Worm (Caenorhabditis elegans): ENCODE measurements around the gene rgl-1.

Gene rgl-1

DNA sequence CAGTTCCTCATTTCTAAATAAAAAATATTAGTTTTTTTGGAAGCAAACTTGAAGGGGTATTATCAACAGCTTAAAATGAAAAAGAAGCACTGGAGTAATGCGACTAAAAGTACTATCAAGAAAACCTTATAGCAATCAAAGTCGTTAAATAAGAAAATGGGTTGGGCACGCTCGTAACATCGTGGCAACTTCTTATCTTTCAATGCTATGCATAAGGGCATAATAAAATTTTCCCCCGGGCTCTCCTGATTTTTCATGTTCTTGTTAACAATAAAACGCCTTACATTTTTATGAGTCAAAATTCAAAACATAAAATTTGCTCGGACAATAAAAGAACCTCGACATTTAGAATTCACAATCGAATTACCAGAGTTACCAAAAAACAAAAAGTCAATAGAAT lies 23.4 kb upstream of the rgl-1 start, which contains the start of gene irg-7:
Gene irg-7 (minus strand): TSS at position 23 of the 400 bp plus-strand sequence.
- TF ChIP-seq ceh-9 (tag; optimal IDR thresholded peaks at IDR 0.05): no peak
- TF ChIP-seq elt-2 (tag; optimal IDR thresholded peaks at IDR 0.05): no peak
- TF ChIP-seq K02D7.2 (tag; optimal IDR thresholded peaks at IDR 0.05): no peak
- no peak for TF ChIP-seq unc-42 (tag; optimal IDR thresholded peaks at IDR 0.05)

DNA sequence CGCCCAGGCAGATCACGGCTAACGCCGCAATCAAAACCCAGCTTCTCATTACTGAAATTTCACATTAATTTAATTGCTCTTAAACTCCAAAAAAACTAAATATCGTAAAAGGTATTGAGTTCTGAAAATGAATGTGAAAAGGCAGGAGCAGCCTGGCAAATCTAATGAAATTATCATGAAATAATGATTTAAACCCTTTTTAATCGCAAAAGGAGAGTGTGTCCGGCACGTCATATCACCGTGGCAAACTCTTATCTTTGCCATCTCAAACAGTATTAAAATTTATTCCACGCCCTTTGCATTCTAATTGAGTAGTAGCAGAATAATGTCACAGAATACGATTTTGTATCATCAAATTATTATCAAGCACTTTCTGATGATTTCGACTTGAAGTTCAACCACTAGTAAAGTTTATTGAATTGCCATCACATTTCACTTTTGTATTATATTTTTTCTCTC lies 15.2 kb upstream of the rgl-1 start, which contains the start of gene F28B4.3:
Gene F28B4.3 (minus strand): TSS at position 51 of the 459 bp plus-strand sequence.
- TF ChIP-seq pha-2 (tag; optimal IDR thresholded peaks at IDR 0.05): no peak
- TF ChIP-seq mec-3 (tag; optimal IDR thresholded peaks at IDR 0.05; ENCODE audit: borderline replicate concordance): no peak
- TF ChIP-seq dve-1 (tag; optimal IDR thresholded peaks at IDR 0.05): no peak
- TF ChIP-seq F13H6.1 (tag; optimal IDR thresholded peaks at IDR 0.05): no peak
- no peak for TF ChIP-seq unc-42 (tag; optimal IDR thresholded peaks at IDR 0.05)
- TF ChIP-seq npax-4 (tag; optimal IDR thresholded peaks at IDR 0.05): no peak
- TF ChIP-seq ceh-18 (tag; optimal IDR thresholded peaks at IDR 0.05): no peak
- no peak for TF ChIP-seq syd-9 (tag; optimal IDR thresholded peaks at IDR 0.05)
- TF ChIP-seq ceh-22 (tag; optimal IDR thresholded peaks at IDR 0.05): no peak
- TF ChIP-seq ceh-48 (tag; optimal IDR thresholded peaks at IDR 0.05): no peak
- no peak for TF ChIP-seq ceh-14 (tag; optimal IDR thresholded peaks at IDR 0.05)
- TF ChIP-seq hlh-8 (tag; optimal IDR thresholded peaks at IDR 0.05): no peak
- TF ChIP-seq elt-4 (tag; optimal IDR thresholded peaks at IDR 0.05): no peak
- no peak for TF ChIP-seq fkh-10 (GFP tag; optimal IDR thresholded peaks at IDR 0.05)
- TF ChIP-seq ceh-9 (tag; optimal IDR thresholded peaks at IDR 0.05): no peak
- TF ChIP-seq ets-4 (tag; optimal IDR thresholded peaks at IDR 0.05): no peak
- no peak for TF ChIP-seq che-1 (tag; optimal IDR thresholded peaks at IDR 0.05)

DNA sequence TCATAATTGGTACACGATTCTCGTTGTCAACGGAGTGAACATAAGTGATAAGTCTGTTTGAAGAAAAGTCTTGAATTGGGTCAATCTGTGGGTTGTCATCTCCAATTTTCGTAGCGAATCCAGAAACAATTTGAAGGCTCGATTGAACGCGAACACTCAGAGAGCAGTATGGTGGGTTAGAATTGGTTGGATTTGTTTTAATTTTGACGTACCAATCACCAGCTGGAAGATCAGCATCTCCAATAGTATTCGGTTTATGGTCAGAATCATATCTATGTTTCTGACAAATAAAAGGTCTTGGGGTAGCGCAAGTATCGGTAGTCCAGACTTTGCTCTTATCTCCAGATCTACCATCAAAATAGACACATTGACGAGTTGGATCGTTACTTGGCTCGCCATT lies 10.4 kb upstream of the rgl-1 start:
- TF ChIP-seq ama-1 (optimal IDR thresholded peaks at IDR 0.05) (no peak), che-1 (tag; optimal IDR thresholded peaks at IDR 0.05) (no peak), ceh-24 (tag; optimal IDR thresholded peaks at IDR 0.05) (no peak), fkh-6 (tag; optimal IDR thresholded peaks at IDR 0.05) (no peak), pax-1 (tag; optimal IDR thresholded peaks at IDR 0.05) (no peak), lim-6 (tag; optimal IDR thresholded peaks at IDR 0.05) (no peak), rnt-1 (tag; optimal IDR thresholded peaks at IDR 0.05) (no peak), ets-4 (tag; optimal IDR thresholded peaks at IDR 0.05) (no peak), sox-4 (tag; optimal IDR thresholded peaks at IDR 0.05) (no peak), ztf-16 (tag; optimal IDR thresholded peaks at IDR 0.05) (no peak), hlh-6 (tag; optimal IDR thresholded peaks at IDR 0.05) (no peak)

DNA sequence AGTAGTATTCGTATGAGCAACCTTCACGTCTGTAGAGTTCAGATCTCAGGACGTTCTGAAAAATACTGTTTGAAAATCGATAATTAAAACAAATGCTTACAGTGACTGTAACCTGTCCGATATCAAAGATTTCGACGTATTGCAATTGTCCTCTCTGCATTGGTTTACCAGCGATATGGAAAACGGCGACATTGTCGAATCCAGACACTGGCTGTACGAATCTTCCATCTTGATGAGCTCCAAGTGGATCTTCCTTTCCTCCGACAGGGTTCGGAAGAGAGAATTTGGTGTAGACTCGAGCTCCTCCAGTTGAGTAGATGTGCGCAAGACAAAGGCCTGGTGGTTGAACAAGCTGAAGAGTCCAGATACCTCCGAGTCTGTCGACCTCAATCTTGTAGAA lies 8.5 kb upstream of the rgl-1 start:
- TF ChIP-seq ttx-3 (tag; optimal IDR thresholded peaks at IDR 0.05) (no peak), rnt-1 (tag; optimal IDR thresholded peaks at IDR 0.05) (no peak), ceh-48 (tag; optimal IDR thresholded peaks at IDR 0.05) (no peak), unc-86 (tag; optimal IDR thresholded peaks at IDR 0.05) (no peak), hlh-15 (tag; optimal IDR thresholded peaks at IDR 0.05) (no peak), pros-1 (tag; optimal IDR thresholded peaks at IDR 0.05) (no peak), ceh-9 (tag; optimal IDR thresholded peaks at IDR 0.05) (no peak), eyg-1 (tag; optimal IDR thresholded peaks at IDR 0.05) (no peak), tbx-7 (tag; optimal IDR thresholded peaks at IDR 0.05) (no peak), hlh-30 (tag; optimal IDR thresholded peaks at IDR 0.05; ENCODE audit: insufficient read depth) (no peak), unc-42 (tag; optimal IDR thresholded peaks at IDR 0.05) (no peak), K09A11.1 (tag; optimal IDR thresholded peaks at IDR 0.05; ENCODE audit: insufficient read depth) (no peak), zip-5 (tag; optimal IDR thresholded peaks at IDR 0.05) (no peak), syd-9 (tag; optimal IDR thresholded peaks at IDR 0.05) (no peak), unc-3 (GFP tag; conservative IDR thresholded peaks at IDR 0.05) (no peak), unc-3 (tag; optimal IDR thresholded peaks at IDR 0.05) (no peak), elt-2 (tag; optimal IDR thresholded peaks at IDR 0.05) (no peak), ceh-45 (GFP tag; IDR thresholded peaks at IDR 0.05) (no peak), ceh-30 (tag; optimal IDR thresholded peaks at IDR 0.05) (no peak), pqm-1 (tag; optimal IDR thresholded peaks at IDR 0.05) (no peak), pha-2 (tag; optimal IDR thresholded peaks at IDR 0.05) (no peak)
